Fruit fly (Drosophila melanogaster): ENCODE data around the gene Shab.
A peak's percentile ranks its signal among the peaks of the same experiment; 100 is the strongest.

Gene Shab

DNA sequence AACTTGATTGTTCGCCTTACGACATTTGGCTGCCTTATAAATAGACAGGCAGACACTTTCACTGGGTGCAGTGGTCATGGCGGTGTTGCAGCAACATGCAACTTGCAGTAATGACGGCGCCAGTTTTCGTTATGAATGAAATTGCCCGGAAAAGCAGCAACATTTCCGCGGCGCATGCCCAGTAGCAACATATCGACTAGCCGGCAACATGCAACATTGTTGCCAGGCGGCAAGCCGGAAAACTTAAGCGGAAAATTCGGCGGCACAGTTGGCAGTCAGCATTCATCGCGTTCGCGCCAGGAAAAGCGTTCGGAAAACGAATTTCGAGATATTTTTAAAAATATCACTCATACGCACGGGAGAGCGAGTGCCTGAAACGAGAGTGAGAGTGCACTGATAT lies 106.6 kb downstream of the Shab start, which contains the start of gene FMRFaR:
Gene FMRFaR (plus strand): TSS at position 272 of the 400 bp plus-strand sequence.
- 0 out of 2 replicates have a peak, but pooled peaks have one; percentile 27 for TF ChIP-seq CG32532 (GFP tag; IDR thresholded peaks at IDR 0.05)
- TF ChIP-seq chm (GFP tag; IDR thresholded peaks at IDR 0.05): peak; percentile 15; the same call in 1 of the 2 replicates
- TF ChIP-seq CG11504 (tag; optimal IDR thresholded peaks at IDR 0.05): peak; percentile 99
- TF ChIP-seq CG9727 (GFP tag; optimal IDR thresholded peaks at IDR 0.05): no peak
- no peak for TF ChIP-seq Awh (GFP tag; IDR thresholded peaks at IDR 0.05)

Measured in whole organism, embryonic.